Fruit fly (Drosophila melanogaster) whole organism, wandering third instar larva: ENCODE measurements around the gene CG31019.

Experiments used
- GATAd ChIP-seq: sonication (Bioruptor generic); optimal IDR thresholded peaks from 2 replicates; lab custom pipeline; 2016; ENCODE audit warnings: missing biosample characterization, missing genetic modification characterization
- Jra ChIP-seq: sonication (Bioruptor generic); optimal IDR thresholded peaks from 2 replicates; lab custom pipeline; 2016; ENCODE audit warnings: missing biosample characterization, missing genetic modification characterization
- Rel ChIP-seq, 2 experiments: fragments of 200-800 bp; sonication (Bioruptor generic) in 1 of 2; optimal IDR thresholded peaks; 2 replicates in 1 of 2; 3 replicates in 1 of 2; lab custom pipeline; 2016 to 2019; ENCODE audit warnings: mild to moderate bottlenecking in 2 of 2, missing biosample characterization in 2 of 2, missing genetic modification characterization in 2 of 2, moderate library complexity in 1 of 2
- dmrt93B ChIP-seq: fragments of 200-800 bp; sonication (Bioruptor generic); optimal IDR thresholded peaks from 2 replicates; lab custom pipeline; 2018; ENCODE audit warnings: missing biosample characterization, mild to moderate bottlenecking, missing genetic modification characterization
- foxo ChIP-seq, 2 experiments: fragments of 200-800 bp; sonication (Bioruptor generic); optimal IDR thresholded peaks; 2 replicates in 1 of 2; 3 replicates in 1 of 2; lab custom pipeline; 2016 to 2017; ENCODE audit warnings: missing biosample characterization in 2 of 2, missing genetic modification characterization in 2 of 2
- h ChIP-seq: fragments of 200-800 bp; sonication (Bioruptor generic); optimal IDR thresholded peaks from 3 replicates; lab custom pipeline; 2016; ENCODE audit warnings: missing biosample characterization, mild to moderate bottlenecking, missing genetic modification characterization
- jim ChIP-seq: fragments of 175-275, 200-325 bp; sonication (Bioruptor generic); optimal IDR thresholded peaks from 2 replicates; lab custom pipeline; 2016; ENCODE audit warnings: missing biosample characterization, mild to moderate bottlenecking, missing genetic modification characterization
- lola ChIP-seq: fragments of >200 bp; optimal IDR thresholded peaks from 2 replicates; lab custom pipeline; 2017; ENCODE audit warnings: missing biosample characterization, missing genetic modification characterization
- psq ChIP-seq: fragments of 200-800 bp; sonication (Bioruptor generic); optimal IDR thresholded peaks from 3 replicates; lab custom pipeline; 2017; ENCODE audit warnings: missing biosample characterization, mild to moderate bottlenecking, missing genetic modification characterization, moderate library complexity
- tai ChIP-seq: sonication (Bioruptor generic); optimal IDR thresholded peaks from 2 replicates; lab custom pipeline; 2016; ENCODE audit warnings: missing biosample characterization, missing genetic modification characterization

dm6 chr3R:30592733-30593132 lies 4.1 kb upstream of the CG31019 start:
- TF ChIP-seq jim (no peak), Rel (GFP tag; optimal IDR thresholded peaks at IDR 0.05; lab: Kevin White, UChicago) (no peak), Rel (tag; optimal IDR thresholded peaks at IDR 0.05; lab: Kevin White, UChicago) (no peak), h (no peak), Jra (GFP tag; lab: Kevin White, UChicago) (no peak), lola (GFP tag; lab: Kevin White, UChicago) (no peak), foxo (GFP tag; optimal IDR thresholded peaks at IDR 0.05; lab: Kevin White, UChicago) (no peak), GATAd (GFP tag; lab: Kevin White, UChicago) (no peak), dmrt93B (GFP tag; lab: Kevin White, UChicago) (no peak), psq (GFP tag; lab: Kevin White, UChicago) (no peak), tai (GFP tag; lab: Kevin White, UChicago) (no peak)
